Worm (Caenorhabditis elegans): ENCODE measurements around the gene mfsd-8.

DNA sequence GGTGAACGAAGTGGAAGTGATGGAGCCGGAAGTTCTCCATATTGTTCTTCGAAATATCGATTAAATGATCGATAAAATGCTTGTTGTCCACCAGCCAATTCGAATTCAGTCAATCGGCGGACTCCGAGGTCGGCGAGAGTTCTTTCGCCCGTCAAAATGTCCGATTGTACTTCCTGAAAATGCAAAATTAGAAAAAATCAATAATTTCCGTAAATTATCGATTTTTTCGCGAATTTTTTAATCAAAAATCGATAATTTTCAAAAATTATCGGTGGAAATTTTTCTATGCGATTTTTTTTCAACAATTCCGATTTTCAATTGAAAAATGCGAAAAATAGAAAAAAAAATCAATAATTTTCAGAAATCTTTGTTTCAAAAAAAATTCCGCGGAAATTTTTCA lies 40.2 kb upstream of the mfsd-8 start:
- TF ChIP-seq jun-1 (tag; optimal IDR thresholded peaks at IDR 0.05) (no peak), snpc-4 (tag; optimal IDR thresholded peaks at IDR 0.05) (no peak), sox-4 (tag; optimal IDR thresholded peaks at IDR 0.05) (no peak), ceh-82 (tag; optimal IDR thresholded peaks at IDR 0.05) (no peak), skn-1 (tag; optimal IDR thresholded peaks at IDR 0.05) (no peak), Y116A8C.19 (tag; optimal IDR thresholded peaks at IDR 0.05; ENCODE audit: borderline replicate concordance) (no peak), ama-1 (optimal IDR thresholded peaks at IDR 0.05) (no peak), zag-1 (tag; optimal IDR thresholded peaks at IDR 0.05) (no peak), nhr-11 (tag; optimal IDR thresholded peaks at IDR 0.05) (no peak), tlp-1 (tag; optimal IDR thresholded peaks at IDR 0.05) (no peak), unc-130 (tag; optimal IDR thresholded peaks at IDR 0.05) (no peak), C34B4.2 (tag; optimal IDR thresholded peaks at IDR 0.05) (no peak)
